Worm (Caenorhabditis elegans) whole organism, L4/young adult: ENCODE data around the gene srw-3.

ENCODE experiments used
- W03F9.2 ChIP-seq: fragments of 150-350 bp; optimal IDR thresholded peaks from 2 replicates; lab custom pipeline; 2014; ENCODE audit warnings: missing biosample characterization, missing genetic modification characterization
- dao-5 ChIP-seq: sonication (generic microtip); optimal IDR thresholded peaks from 2 replicates; lab custom pipeline; 2016; ENCODE audit warnings: missing genotype, missing genetic modification characterization, moderate library complexity, missing compliant biosample characterization
- him-1 ChIP-seq: sonication (generic microtip); optimal IDR thresholded peaks from 2 replicates; lab custom pipeline; 2016; ENCODE audit warnings: missing genotype, missing genetic modification reagents, missing genetic modification characterization, missing compliant biosample characterization

DNA sequence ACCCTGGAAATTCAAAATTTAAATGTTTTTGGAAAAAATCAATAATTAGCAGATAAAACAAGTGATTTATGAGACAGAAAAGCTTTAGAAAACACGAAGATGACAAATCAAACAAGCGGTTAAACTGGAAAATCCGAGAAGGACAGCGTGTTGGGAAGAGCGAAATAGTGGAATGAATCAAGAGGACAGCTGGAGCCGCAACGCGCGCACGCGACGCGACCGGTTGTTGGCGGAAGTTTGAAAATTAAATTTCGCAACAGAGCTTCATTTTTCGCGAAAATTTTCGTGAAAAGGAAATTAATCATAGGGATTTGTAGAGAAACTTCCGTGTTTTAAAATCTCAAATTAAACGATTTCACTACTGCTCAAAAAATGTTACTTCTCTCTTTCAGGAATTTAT is 29.5 kb downstream of the srw-3 start, which contains the start of gene clic-1:
- TF ChIP-seq W03F9.2 (tag; lab: Kevin White, UChicago) = no peak
- peak; percentile 29 for TF ChIP-seq him-1 (tag; lab: Kevin White, UChicago)
- TF ChIP-seq dao-5 (tag; lab: Kevin White, UChicago) = no peak
